Worm (Caenorhabditis elegans) whole organism, young adult: ENCODE results near the gene C40H1.8.

Experiments
- B0035.1 ChIP-seq: sonication (generic microtip); optimal IDR thresholded peaks from 2 replicates; lab custom pipeline; 2016; ENCODE audit warnings: missing genetic modification characterization, mild to moderate bottlenecking, missing compliant biosample characterization, missing genotype, missing genetic modification reagents
- D2030.7 ChIP-seq: fragments of 200-800 bp; sonication (Bioruptor generic); IDR thresholded peaks from 2 replicates; pipeline ENCODE4 v1.3.6; 2022; ENCODE audit warnings: missing genetic modification reagents, missing genetic modification characterization, missing compliant biosample characterization
- T07F8.4 ChIP-seq: sonication (generic microtip); optimal IDR thresholded peaks from 2 replicates; lab custom pipeline; 2016; ENCODE audit warnings: mild to moderate bottlenecking, missing genetic modification characterization, moderate library complexity, missing compliant biosample characterization
- ets-4 ChIP-seq: fragments of 200-800 bp; sonication (Bioruptor generic); optimal IDR thresholded peaks from 2 replicates; lab custom pipeline; 2018; ENCODE audit warnings: mild to moderate bottlenecking, missing genetic modification characterization, missing compliant biosample characterization
- nfya-1 ChIP-seq: sonication (generic microtip); optimal IDR thresholded peaks from 2 replicates; lab custom pipeline; 2017; ENCODE audit warnings: antibody characterized with exemption, missing compliant biosample characterization, missing genetic modification characterization, borderline replicate concordance; ENCODE audit not compliant: insufficient read depth
- rec-8 ChIP-seq, 2 experiments: sonication (generic microtip); optimal IDR thresholded peaks; 2 replicates each; lab custom pipeline; 2016; ENCODE audit warnings: mild to moderate bottlenecking in 2 of 2, missing genetic modification characterization in 2 of 2, missing genetic modification reagents in 2 of 2, missing genotype in 2 of 2, missing biosample characterization in 1 of 2, missing compliant biosample characterization in 1 of 2, moderate library complexity in 1 of 2
- ztf-28 ChIP-seq: fragments of 200-800 bp; sonication (Bioruptor generic); IDR thresholded peaks from 2 replicates; pipeline ENCODE4 v1.3.6; 2022; ENCODE audit warnings: missing genetic modification reagents, missing genetic modification characterization, missing compliant biosample characterization

- TF ChIP-seq ztf-28 (GFP tag; lab: Robert Waterston, UW) (no peak), D2030.7 (GFP tag; lab: Robert Waterston, UW) (no peak), T07F8.4 (tag; lab: Kevin White, UChicago) (no peak), rec-8 (tag; optimal IDR thresholded peaks at IDR 0.05; lab: Kevin White, UChicago) (no peak), B0035.1 (tag; lab: Kevin White, UChicago) (no peak), nfya-1 (no peak), ets-4 (GFP tag; lab: Kevin White, UChicago) (no peak)
These were observed 10.2 kb downstream of the C40H1.8 start, which contains the start of gene C40H1.7 for ce11 chrIII:9324724-9325123.
